Worm (Caenorhabditis elegans): ENCODE measurements around the gene scl-9.

DNA sequence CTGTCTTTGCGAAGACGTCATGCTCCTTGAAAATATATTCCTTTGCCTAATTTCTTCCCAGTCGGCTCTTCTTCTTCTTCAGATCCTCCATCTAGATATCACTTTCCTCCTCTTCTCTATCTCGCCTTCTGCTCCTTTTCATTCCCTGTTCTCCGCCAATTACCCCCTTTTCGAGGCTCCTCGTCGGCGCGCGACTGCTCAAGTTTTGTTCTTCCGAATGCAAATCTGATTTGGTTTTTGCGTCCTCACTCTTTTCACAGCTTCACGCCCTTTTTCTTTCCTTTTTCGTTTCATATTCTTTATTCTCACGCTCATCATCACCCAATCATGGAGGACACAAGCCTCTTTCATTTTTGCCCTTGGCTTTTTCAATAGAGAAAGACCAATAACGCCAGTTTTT is 30.1 kb upstream of the scl-9 start:
- TF ChIP-seq snpc-4 (GFP tag; optimal IDR thresholded peaks at IDR 0.05), result no peak
- no peak for TF ChIP-seq snpc-4 (tag; optimal IDR thresholded peaks at IDR 0.05)
- no peak for TF ChIP-seq lsl-1 (GFP tag; optimal IDR thresholded peaks at IDR 0.05)
- no peak for TF ChIP-seq nhr-90 (tag; optimal IDR thresholded peaks at IDR 0.05)
- TF ChIP-seq unc-62 (GFP tag; optimal IDR thresholded peaks at IDR 0.05), result no peak
- TF ChIP-seq bed-1 (GFP tag; IDR thresholded peaks at IDR 0.05), result no peak
- TF ChIP-seq C06A6.2 (GFP tag; conservative IDR thresholded peaks at IDR 0.05), result no peak
- TF ChIP-seq dpl-1 (GFP tag; optimal IDR thresholded peaks at IDR 0.05), result no peak

Measured in whole organism, young adult.